Fruit fly (Drosophila melanogaster) whole organism, embryonic: ENCODE measurements around the gene Tsp74F.
A peak's percentile ranks its signal among the peaks of the same experiment; 100 is the strongest.

Experiments
- Ada2b ChIP-seq: fragments of 200-800 bp; sonication (Bioruptor generic); IDR thresholded peaks from 2 replicates; pipeline ENCODE4 v1.3.6; 2022; ENCODE audit warnings: missing biosample characterization, missing genetic modification characterization
- B-H2 ChIP-seq: fragments of 200-800 bp; sonication (Bioruptor generic); optimal IDR thresholded peaks from 2 replicates; lab custom pipeline; 2018; ENCODE audit warnings: missing biosample characterization, mild to moderate bottlenecking, missing genetic modification characterization
- BEAF-32 ChIP-seq: fragments of 200-800 bp; sonication (Bioruptor generic); optimal IDR thresholded peaks from 3 replicates; lab custom pipeline; 2017; ENCODE audit warnings: missing biosample characterization, missing genetic modification characterization, mild to moderate bottlenecking, moderate library complexity, missing genetic modification reagents
- CG10147 ChIP-seq: fragments of 200-800 bp; sonication (Bioruptor generic); optimal IDR thresholded peaks from 2 replicates; lab custom pipeline; 2019; ENCODE audit warnings: missing biosample characterization, mild to moderate bottlenecking, missing genetic modification characterization, moderate library complexity
- CG1233 ChIP-seq: fragments of 200-800 bp; sonication (Bioruptor generic); optimal IDR thresholded peaks from 4 replicates; lab custom pipeline; 2018; ENCODE audit warnings: missing biosample characterization, mild to moderate bottlenecking, missing genetic modification characterization
- CG14050 ChIP-seq: fragments of 200-800 bp; sonication (Bioruptor generic); IDR thresholded peaks from 3 replicates; pipeline ENCODE4 v1.3.6; 2022; ENCODE audit warnings: missing biosample characterization, missing genetic modification characterization
- CG17359 ChIP-seq: fragments of 200-800 bp; sonication (Bioruptor generic); optimal IDR thresholded peaks from 3 replicates; lab custom pipeline; 2018; ENCODE audit warnings: missing biosample characterization, mild to moderate bottlenecking, missing genetic modification characterization, moderate library complexity
- CG2199 ChIP-seq: fragments of 200-800 bp; sonication (Bioruptor generic); IDR thresholded peaks from 3 replicates; pipeline ENCODE4 v1.3.6; 2022; ENCODE audit warnings: missing biosample characterization, missing genetic modification characterization
- CG2202 ChIP-seq: fragments of 200-800 bp; sonication (Bioruptor generic); optimal IDR thresholded peaks from 2 replicates; lab custom pipeline; 2018; ENCODE audit warnings: missing biosample characterization, mild to moderate bottlenecking, missing genetic modification characterization
- CG2712 ChIP-seq: fragments of 200-800 bp; optimal IDR thresholded peaks from 3 replicates; lab custom pipeline; 2019; ENCODE audit warnings: missing biosample characterization, mild to moderate bottlenecking, missing genetic modification characterization, moderate library complexity
- CG2875 ChIP-seq: fragments of 200-800 bp; sonication (Bioruptor generic); optimal IDR thresholded peaks from 2 replicates; lab custom pipeline; 2017; ENCODE audit warnings: missing biosample characterization, mild to moderate bottlenecking, missing genetic modification characterization, missing genetic modification reagents
- CG42726 ChIP-seq: fragments of 200-800 bp; sonication (Bioruptor generic); IDR thresholded peaks from 2 replicates; pipeline ENCODE4 v1.3.6; 2022; ENCODE audit warnings: missing biosample characterization, missing genetic modification characterization; ENCODE audit not compliant: partially characterized antibody
- CG5180 ChIP-seq: fragments of 200-800 bp; sonication (Bioruptor generic); optimal IDR thresholded peaks from 3 replicates; lab custom pipeline; 2017; ENCODE audit warnings: missing biosample characterization, missing genetic modification characterization, mild to moderate bottlenecking, moderate library complexity, missing genetic modification reagents
- CG7357 ChIP-seq: fragments of 200-800 bp; sonication (Bioruptor generic); IDR thresholded peaks from 3 replicates; pipeline ENCODE4 v1.3.6; 2022; ENCODE audit warnings: missing biosample characterization, missing genetic modification characterization
- CG9876 ChIP-seq: fragments of 200-800 bp; sonication (Bioruptor generic); optimal IDR thresholded peaks from 2 replicates; lab custom pipeline; 2016; ENCODE audit warnings: missing biosample characterization, missing genetic modification characterization
- D19A ChIP-seq: fragments of 200-800 bp; optimal IDR thresholded peaks from 3 replicates; lab custom pipeline; 2019; ENCODE audit warnings: missing biosample characterization, mild to moderate bottlenecking, missing genetic modification characterization, moderate library complexity
- Dref ChIP-seq: fragments of 200-800 bp; sonication (Bioruptor generic); IDR thresholded peaks from 2 replicates; pipeline ENCODE4 v1.3.6; 2022; ENCODE audit warnings: missing biosample characterization, missing genetic modification characterization
- Gug ChIP-seq: fragments of 200-800 bp; sonication (Bioruptor generic); IDR thresholded peaks from 4 replicates; pipeline ENCODE4 v1.3.6; 2022; ENCODE audit warnings: missing biosample characterization, missing genetic modification characterization
- H2.0 ChIP-seq: fragments of 200-800 bp; sonication (Bioruptor generic); IDR thresholded peaks from 2 replicates; pipeline ENCODE4 v1.3.6; 2022; ENCODE audit warnings: missing biosample characterization, missing genetic modification characterization
- Lhr ChIP-seq: fragments of 200-800 bp; sonication (Bioruptor generic); optimal IDR thresholded peaks from 3 replicates; lab custom pipeline; 2017; ENCODE audit warnings: mild to moderate bottlenecking, missing biosample characterization, missing genetic modification reagents, missing genetic modification characterization
- Ptx1 ChIP-seq: fragments of 200-800 bp; sonication (Bioruptor generic); IDR thresholded peaks from 2 replicates; pipeline ENCODE4 v1.3.6; 2022; ENCODE audit warnings: missing biosample characterization, missing genetic modification characterization
- Vsx1 ChIP-seq: fragments of 200-800 bp; sonication (Bioruptor generic); optimal IDR thresholded peaks from 2 replicates; lab custom pipeline; 2017; ENCODE audit warnings: missing biosample characterization, mild to moderate bottlenecking, missing genetic modification characterization, missing genetic modification reagents
- Xbp1 ChIP-seq: fragments of 200-800 bp; sonication (Bioruptor generic); optimal IDR thresholded peaks from 3 replicates; lab custom pipeline; 2016; ENCODE audit warnings: missing biosample characterization, mild to moderate bottlenecking, missing genetic modification characterization
- ap ChIP-seq: fragments of 200-800 bp; sonication (Bioruptor generic); IDR thresholded peaks from 2 replicates; pipeline ENCODE4 v1.3.6; 2022; ENCODE audit warnings: missing biosample characterization, missing genetic modification characterization
- ash1 ChIP-seq: fragments of 200-800 bp; sonication (Bioruptor generic); optimal IDR thresholded peaks from 2 replicates; lab custom pipeline; 2018; ENCODE audit warnings: missing biosample characterization, mild to moderate bottlenecking, missing genetic modification characterization
- az2 ChIP-seq: fragments of 200-800 bp; sonication (Bioruptor generic); optimal IDR thresholded peaks from 3 replicates; lab custom pipeline; 2016; ENCODE audit warnings: missing biosample characterization, missing genetic modification characterization
- cas ChIP-seq: fragments of 200-800 bp; sonication (Bioruptor generic); IDR thresholded peaks from 2 replicates; pipeline ENCODE4 v1.3.6; 2022; ENCODE audit warnings: missing biosample characterization, missing genetic modification characterization
- chinmo ChIP-seq: fragments of 200-800 bp; sonication (Bioruptor generic); IDR thresholded peaks from 4 replicates; pipeline ENCODE4 v1.3.6; 2022; ENCODE audit warnings: missing biosample characterization, missing genetic modification characterization; ENCODE audit not compliant: partially characterized antibody
- chm ChIP-seq: fragments of 200-800 bp; sonication (Bioruptor generic); IDR thresholded peaks from 2 replicates; pipeline ENCODE4 v1.3.6; 2022; ENCODE audit warnings: missing biosample characterization, missing genetic modification characterization
- danr ChIP-seq: fragments of 200-800 bp; sonication (Bioruptor generic); IDR thresholded peaks from 2 replicates; pipeline ENCODE4 v1.3.6; 2022; ENCODE audit warnings: missing biosample characterization, missing genetic modification characterization
- esg ChIP-seq: fragments of 200-800 bp; sonication (Bioruptor generic); conservative IDR thresholded peaks from 2 replicates; pipeline ENCODE4 v1.3.6; 2022; ENCODE audit warnings: missing biosample characterization, missing genetic modification characterization
- gsb ChIP-seq: fragments of 200-800 bp; sonication (Bioruptor generic); IDR thresholded peaks from 2 replicates; pipeline ENCODE4 v1.3.6; 2022; ENCODE audit warnings: missing biosample characterization, missing genetic modification characterization
- h ChIP-seq: fragments of >200 bp; optimal IDR thresholded peaks from 2 replicates; lab custom pipeline; 2017
- hkb ChIP-seq, 2 experiments: fragments of 200-800 bp in 1 of 2; fragments of >200 bp in 1 of 2; sonication (Bioruptor generic) in 1 of 2; IDR thresholded peaks in 1 of 2; optimal IDR thresholded peaks in 1 of 2; 2 replicates each; pipeline versions ENCODE4 v1.3.6 to Lab custom; 2017 to 2022; ENCODE audit warnings: missing biosample characterization in 1 of 2, missing genetic modification characterization in 1 of 2
- klu ChIP-seq: fragments of 200-800 bp; sonication (Bioruptor generic); IDR thresholded peaks from 2 replicates; pipeline ENCODE4 v1.3.6; 2022; ENCODE audit warnings: missing biosample characterization, missing genetic modification characterization
- lov ChIP-seq, 2 experiments: fragments of 200-800 bp in 1 of 2; fragments of >200 bp in 1 of 2; sonication (Bioruptor generic) in 1 of 2; IDR thresholded peaks in 1 of 2; optimal IDR thresholded peaks in 1 of 2; 2 replicates in 1 of 2; 3 replicates in 1 of 2; pipeline versions ENCODE4 v1.3.6 to Lab custom; 2017 to 2022; ENCODE audit warnings: missing biosample characterization in 1 of 2, missing genetic modification characterization in 1 of 2
- mld ChIP-seq: fragments of 200-800 bp; sonication (Bioruptor generic); IDR thresholded peaks from 3 replicates; pipeline ENCODE4 v1.3.6; 2022; ENCODE audit warnings: missing biosample characterization, missing genetic modification characterization; ENCODE audit not compliant: partially characterized antibody
- nau ChIP-seq: fragments of 200-800 bp; sonication (Bioruptor generic); optimal IDR thresholded peaks from 3 replicates; lab custom pipeline; 2017; ENCODE audit warnings: missing biosample characterization, mild to moderate bottlenecking, missing genetic modification characterization, missing genetic modification reagents
- p53 ChIP-seq: fragments of 200-800 bp; sonication (Bioruptor generic); optimal IDR thresholded peaks from 2 replicates; lab custom pipeline; 2016; ENCODE audit warnings: missing biosample characterization, missing genetic modification characterization
- pho ChIP-seq: fragments of 200-800 bp; sonication (Bioruptor generic); optimal IDR thresholded peaks from 2 replicates; lab custom pipeline; 2016; ENCODE audit warnings: missing biosample characterization, missing genetic modification characterization
- prd ChIP-seq, 3 experiments: fragments of >200 bp in 2 of 3; fragments of 200-800 bp in 1 of 3; sonication (Bioruptor generic) in 1 of 3; optimal IDR thresholded peaks in 2 of 3; IDR thresholded peaks in 1 of 3; 2 replicates in 2 of 3; 3 replicates in 1 of 3; pipeline versions ENCODE4 v1.3.6 to Lab custom; 2017 to 2022; ENCODE audit warnings: missing biosample characterization in 1 of 3, missing genetic modification characterization in 1 of 3
- sc ChIP-seq, 3 experiments: fragments of >200 bp in 2 of 3; fragments of 200-800 bp in 1 of 3; sonication (Bioruptor generic) in 1 of 3; optimal IDR thresholded peaks; 2 replicates in 2 of 3; 3 replicates in 1 of 3; lab custom pipeline; 2017; ENCODE audit warnings: mild to moderate bottlenecking in 1 of 3, missing biosample characterization in 1 of 3, missing genetic modification characterization in 1 of 3, missing genetic modification reagents in 1 of 3
- sim ChIP-seq: fragments of 200-800 bp; sonication (Bioruptor generic); IDR thresholded peaks from 2 replicates; pipeline ENCODE4 v1.3.6; 2022; ENCODE audit warnings: missing biosample characterization, missing genetic modification characterization
- stc ChIP-seq: fragments of 200-800 bp; sonication (Bioruptor generic); IDR thresholded peaks from 2 replicates; pipeline ENCODE4 v1.3.6; 2022; ENCODE audit warnings: missing biosample characterization, missing genetic modification characterization
- unc-4 ChIP-seq: fragments of 200-800 bp; sonication (Bioruptor generic); IDR thresholded peaks from 2 replicates; pipeline ENCODE4 v1.3.6; 2022; ENCODE audit warnings: missing biosample characterization, missing genetic modification characterization; ENCODE audit not compliant: partially characterized antibody
- wdn ChIP-seq: fragments of 200-800 bp; sonication (Bioruptor generic); IDR thresholded peaks from 2 replicates; pipeline ENCODE4 v1.3.6; 2022; ENCODE audit warnings: missing biosample characterization, missing genetic modification characterization
- yki ChIP-seq: fragments of >200 bp; optimal IDR thresholded peaks from 3 replicates; lab custom pipeline; 2018

Gene Tsp74F

DNA sequence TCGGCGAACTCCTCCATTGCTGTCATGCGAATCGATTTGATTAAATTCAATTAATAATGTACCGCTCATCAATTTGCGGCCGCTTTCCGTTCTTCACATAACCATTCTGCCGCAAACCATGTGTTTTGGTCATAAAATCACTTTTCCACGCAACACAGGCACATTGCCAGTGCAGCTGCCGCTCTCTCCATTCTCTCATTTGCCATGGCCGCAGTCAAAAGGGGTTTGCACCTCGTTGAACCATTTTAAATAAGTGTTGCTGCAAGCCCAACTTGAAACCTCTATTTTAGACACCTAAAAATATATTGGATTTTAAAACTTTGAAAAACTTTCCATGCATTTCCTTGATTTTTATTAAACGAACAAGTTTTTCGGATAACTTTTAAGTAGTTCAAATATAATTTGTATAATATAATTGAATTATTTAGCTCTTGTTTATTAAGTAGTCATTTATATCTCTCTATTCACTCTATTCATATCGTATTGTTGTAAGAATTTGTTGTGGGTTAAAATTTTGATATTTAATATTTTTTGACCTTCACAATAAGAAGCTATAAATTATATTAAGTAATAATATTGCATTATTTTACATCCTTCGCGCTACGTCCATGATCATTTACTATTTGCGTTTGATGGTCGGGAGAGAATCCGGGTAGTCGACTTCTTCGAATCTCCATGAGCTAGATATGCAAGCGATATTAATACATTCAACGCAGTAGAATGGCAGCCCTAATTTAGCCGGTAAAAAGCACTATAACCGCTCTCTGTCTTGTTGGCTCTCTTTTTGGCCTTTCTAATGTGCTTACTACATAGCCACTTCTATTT, 38.8 kb downstream of the Tsp74F start, which contains the start of gene CG5535 (continued):
- TF ChIP-seq Lhr (GFP tag; lab: Kevin White, UChicago): peak; percentile 25
- no peak for TF ChIP-seq Dref (GFP tag; lab: Robert Waterston, UW)
- TF ChIP-seq BEAF-32 (GFP tag; lab: Kevin White, UChicago): no peak
- peak; percentile 63 for TF ChIP-seq CG2202 (tag; lab: Kevin White, UChicago)
- no peak for TF ChIP-seq prd (optimal IDR thresholded peaks at IDR 0.05; lab: Kevin White, UChicago)
- peak; percentile 62 for TF ChIP-seq prd (GFP tag; IDR thresholded peaks at IDR 0.05; lab: Robert Waterston, UW)
- TF ChIP-seq yki (lab: Kevin White, UChicago): no peak
- TF ChIP-seq CG10147: peak; percentile 86
- peak; percentile 87 for TF ChIP-seq CG1233 (GFP tag; lab: Kevin White, UChicago)
- peak; percentile 61 for TF ChIP-seq esg (GFP tag; lab: Robert Waterston, UW)
- TF ChIP-seq az2 (GFP tag; lab: Kevin White, UChicago): peak; percentile 83
- no peak for TF ChIP-seq CG42726 (GFP tag; lab: Robert Waterston, UW)
- no peak for TF ChIP-seq sim (GFP tag; lab: Robert Waterston, UW)
- TF ChIP-seq chinmo (GFP tag; lab: Robert Waterston, UW): peak; percentile 63; the same call in 1 of the 4 replicates
- peak; percentile 26; the same call in 1 of the 2 replicates for TF ChIP-seq cas (GFP tag; lab: Robert Waterston, UW)
- TF ChIP-seq ap (GFP tag; lab: Robert Waterston, UW): peak; percentile 39; the same call in 1 of the 2 replicates
- peak; percentile 60 for TF ChIP-seq Ptx1 (GFP tag; lab: Robert Waterston, UW)
- peak; percentile 65 for TF ChIP-seq CG5180 (GFP tag; lab: Kevin White, UChicago)
- TF ChIP-seq Vsx1: peak; percentile 34
- no peak for TF ChIP-seq mld (GFP tag; lab: Robert Waterston, UW)
- TF ChIP-seq Ada2b (GFP tag; lab: Robert Waterston, UW): peak; percentile 33
- peak; percentile 82 for TF ChIP-seq Gug (GFP tag; lab: Robert Waterston, UW)
- TF ChIP-seq wdn (GFP tag; lab: Robert Waterston, UW): peak; percentile 76
- peak; percentile 53 for TF ChIP-seq stc
- peak; percentile 79 for TF ChIP-seq chm (GFP tag; lab: Robert Waterston, UW)
- TF ChIP-seq gsb: peak; percentile 7
- peak; percentile 29; the same call in 2 of the 3 replicates for TF ChIP-seq CG14050 (GFP tag; lab: Robert Waterston, UW)
- no peak for TF ChIP-seq sc (optimal IDR thresholded peaks at IDR 0.05; lab: Kevin White, UChicago)
- TF ChIP-seq sc (GFP tag; optimal IDR thresholded peaks at IDR 0.05; lab: Kevin White, UChicago): peak; percentile 84
- peak; percentile 0 for TF ChIP-seq B-H2 (GFP tag; lab: Kevin White, UChicago)
- TF ChIP-seq danr (GFP tag; lab: Robert Waterston, UW): no peak
- peak; percentile 59 for TF ChIP-seq CG17359 (tag; lab: Kevin White, UChicago)
- peak; percentile 53; the same call in 2 of the 3 replicates for TF ChIP-seq CG7357 (GFP tag; lab: Robert Waterston, UW)
- peak; percentile 86 for TF ChIP-seq CG2712 (tag; lab: Kevin White, UChicago)
- no peak for TF ChIP-seq unc-4 (GFP tag; lab: Robert Waterston, UW)
- TF ChIP-seq lov (optimal IDR thresholded peaks at IDR 0.05; lab: Kevin White, UChicago): no peak
- peak; percentile 82; the same call in 2 of the 3 replicates for TF ChIP-seq lov (GFP tag; IDR thresholded peaks at IDR 0.05; lab: Robert Waterston, UW)
- TF ChIP-seq nau (GFP tag; lab: Kevin White, UChicago): no peak
- no peak for TF ChIP-seq p53 (GFP tag; lab: Kevin White, UChicago)
- TF ChIP-seq CG9876 (GFP tag; lab: Kevin White, UChicago): peak; percentile 28
- peak; percentile 75 for TF ChIP-seq D19A (tag; lab: Kevin White, UChicago)
- no peak for TF ChIP-seq ash1 (GFP tag; lab: Kevin White, UChicago)
- peak; percentile 74 for TF ChIP-seq Xbp1
- TF ChIP-seq pho (GFP tag; lab: Kevin White, UChicago): peak; percentile 7
- TF ChIP-seq klu (GFP tag; lab: Robert Waterston, UW): peak; percentile 52
- peak; percentile 48 for TF ChIP-seq CG2875 (GFP tag; lab: Kevin White, UChicago)
- TF ChIP-seq CG2199 (GFP tag; lab: Robert Waterston, UW): peak; percentile 74
- TF ChIP-seq H2.0 (GFP tag; lab: Robert Waterston, UW): peak; percentile 63
- TF ChIP-seq h (lab: Kevin White, UChicago): no peak
- TF ChIP-seq hkb (optimal IDR thresholded peaks at IDR 0.05; lab: Kevin White, UChicago): no peak
- peak; percentile 47; the same call in 1 of the 2 replicates for TF ChIP-seq hkb (GFP tag; IDR thresholded peaks at IDR 0.05; lab: Robert Waterston, UW)
